Worm (Caenorhabditis elegans) whole organism, young adult: ENCODE data around the gene mpk-1.

ENCODE experiments used
- F23B12.7 ChIP-seq: sonication (generic microtip); optimal IDR thresholded peaks from 2 replicates; lab custom pipeline; 2017; ENCODE audit warnings: missing genetic modification characterization, mild to moderate bottlenecking, missing compliant biosample characterization, antibody characterized with exemption, moderate library complexity; ENCODE audit not compliant: insufficient read depth
- F37B4.10 ChIP-seq: fragments of 200-800 bp; sonication (Bioruptor generic); IDR thresholded peaks from 2 replicates; pipeline ENCODE4 v1.3.6; 2022; ENCODE audit warnings: missing genetic modification characterization, missing compliant biosample characterization
- Y53F4B.3 ChIP-seq: fragments of 200-800 bp; sonication (Bioruptor generic); IDR thresholded peaks from 2 replicates; pipeline ENCODE4 v1.3.6; 2022; ENCODE audit warnings: missing genetic modification reagents, missing genetic modification characterization, missing compliant biosample characterization
- Y53G8AR.9 ChIP-seq: fragments of 200-800 bp; sonication (Bioruptor generic); conservative IDR thresholded peaks from 2 replicates; pipeline ENCODE4 v1.3.6; 2022; ENCODE audit warnings: missing genetic modification reagents, missing genetic modification characterization, missing compliant biosample characterization
- Y67H2A.10 ChIP-seq: fragments of 200-800 bp; sonication (Bioruptor generic); conservative IDR thresholded peaks from 2 replicates; pipeline ENCODE4 v1.3.6; 2022; ENCODE audit warnings: missing genetic modification reagents, missing genetic modification characterization, missing compliant biosample characterization
- Y95B8A.8 ChIP-seq: fragments of 200-800 bp; sonication (Bioruptor generic); IDR thresholded peaks from 2 replicates; pipeline ENCODE4 v1.3.6; 2022; ENCODE audit warnings: missing genetic modification reagents, missing genetic modification characterization, missing compliant biosample characterization
- ZK185.1 ChIP-seq: sonication (generic microtip); optimal IDR thresholded peaks from 2 replicates; lab custom pipeline; 2016; ENCODE audit warnings: mild to moderate bottlenecking, missing genetic modification characterization, missing compliant biosample characterization; ENCODE audit not compliant: poor library complexity, severe bottlenecking
- akir-1 ChIP-seq: fragments of 200-800 bp; sonication (Bioruptor generic); optimal IDR thresholded peaks from 2 replicates; lab custom pipeline; 2018; ENCODE audit warnings: mild to moderate bottlenecking, missing genetic modification characterization, moderate library complexity, missing compliant biosample characterization
- aptf-3 ChIP-seq: fragments of 200-800 bp; sonication (Bioruptor generic); IDR thresholded peaks from 2 replicates; pipeline ENCODE4 v1.3.6; 2022; ENCODE audit warnings: missing genetic modification characterization, missing compliant biosample characterization
- atf-7 ChIP-seq: sonication (generic microtip); optimal IDR thresholded peaks from 2 replicates; lab custom pipeline; 2017; ENCODE audit warnings: mild to moderate bottlenecking, missing genetic modification characterization, missing compliant biosample characterization
- athp-1 ChIP-seq: sonication (generic microtip); optimal IDR thresholded peaks from 2 replicates; lab custom pipeline; 2017; ENCODE audit warnings: mild to moderate bottlenecking, missing genetic modification characterization, missing compliant biosample characterization
- attf-5 ChIP-seq: fragments of 200-800 bp; sonication (Bioruptor generic); optimal IDR thresholded peaks from 2 replicates; lab custom pipeline; 2018; ENCODE audit warnings: mild to moderate bottlenecking, missing genetic modification characterization, missing compliant biosample characterization
- bed-2 ChIP-seq: fragments of 200-800 bp; sonication (Bioruptor generic); IDR thresholded peaks from 2 replicates; pipeline ENCODE4 v1.3.6; 2022; ENCODE audit warnings: missing genetic modification reagents, missing genetic modification characterization, missing compliant biosample characterization
- cebp-2 ChIP-seq: fragments of 200-800 bp; sonication (Bioruptor generic); IDR thresholded peaks from 2 replicates; pipeline ENCODE4 v1.3.6; 2022; ENCODE audit warnings: missing genetic modification characterization, missing compliant biosample characterization
- ceh-100 ChIP-seq: fragments of 200-800 bp; sonication (Bioruptor generic); IDR thresholded peaks from 2 replicates; pipeline ENCODE4 v1.3.6; 2022; ENCODE audit warnings: missing genetic modification reagents, missing genetic modification characterization, missing compliant biosample characterization
- dox-1 ChIP-seq: fragments of 200-800 bp; sonication (Bioruptor generic); IDR thresholded peaks from 2 replicates; pipeline ENCODE4 v1.3.6; 2022; ENCODE audit warnings: missing genetic modification reagents, missing genetic modification characterization, missing compliant biosample characterization
- egl-18 ChIP-seq: fragments of 200-800 bp; sonication (Bioruptor generic); IDR thresholded peaks from 2 replicates; pipeline ENCODE4 v1.3.6; 2022; ENCODE audit warnings: missing genetic modification reagents, missing genetic modification characterization, missing compliant biosample characterization
- egrh-3 ChIP-seq: fragments of 200-800 bp; sonication (Bioruptor generic); IDR thresholded peaks from 2 replicates; pipeline ENCODE4 v1.3.6; 2022; ENCODE audit warnings: missing genetic modification reagents, missing genetic modification characterization, missing compliant biosample characterization
- ekl-4 ChIP-seq: fragments of 200-800 bp; sonication (Bioruptor generic); IDR thresholded peaks from 2 replicates; pipeline ENCODE4 v1.3.6; 2022; ENCODE audit warnings: missing genetic modification reagents, missing genetic modification characterization, missing compliant biosample characterization
- ets-4 ChIP-seq: fragments of 200-800 bp; sonication (Bioruptor generic); optimal IDR thresholded peaks from 2 replicates; lab custom pipeline; 2018; ENCODE audit warnings: mild to moderate bottlenecking, missing genetic modification characterization, missing compliant biosample characterization
- gei-17 ChIP-seq: fragments of 200-800 bp; sonication (Bioruptor generic); optimal IDR thresholded peaks from 2 replicates; lab custom pipeline; 2018; ENCODE audit warnings: mild to moderate bottlenecking, missing genetic modification characterization, missing compliant biosample characterization
- hsf-1 ChIP-seq: fragments of 200-800 bp; sonication (Bioruptor generic); IDR thresholded peaks from 2 replicates; pipeline ENCODE4 v1.3.6; 2022; ENCODE audit warnings: missing genetic modification reagents, missing genetic modification characterization, missing compliant biosample characterization
- let-526 ChIP-seq: fragments of 200-800 bp; sonication (Bioruptor generic); IDR thresholded peaks from 2 replicates; pipeline ENCODE4 v1.3.6; 2022; ENCODE audit warnings: missing genetic modification reagents, missing genetic modification characterization, missing compliant biosample characterization
- let-607 ChIP-seq, 2 experiments: fragments of 200-800 bp in 1 of 2; sonication (Bioruptor generic) in 1 of 2; sonication (generic microtip) in 1 of 2; optimal IDR thresholded peaks; 2 replicates each; lab custom pipeline; 2016 to 2018; ENCODE audit warnings: mild to moderate bottlenecking in 2 of 2, missing compliant biosample characterization in 2 of 2, missing genetic modification characterization in 2 of 2, moderate library complexity in 2 of 2, missing genotype in 1 of 2
- lin-35 ChIP-seq, 3 experiments: fragments of 150-350 bp in 2 of 3; sonication (generic microtip) in 1 of 3; optimal IDR thresholded peaks; 2 replicates each; lab custom pipeline; 2014 to 2018; ENCODE audit warnings: missing biosample characterization in 3 of 3, missing genetic modification characterization in 3 of 3, missing genetic modification reagents in 3 of 3
- lsl-1 ChIP-seq: fragments of 200-800 bp; sonication (Bioruptor generic); optimal IDR thresholded peaks from 2 replicates; lab custom pipeline; 2018; ENCODE audit warnings: mild to moderate bottlenecking, missing genetic modification characterization, moderate library complexity, missing compliant biosample characterization
- madf-10 ChIP-seq: sonication (generic microtip); optimal IDR thresholded peaks from 2 replicates; lab custom pipeline; 2016; ENCODE audit warnings: mild to moderate bottlenecking, missing genetic modification characterization, missing compliant biosample characterization
- madf-3 ChIP-seq: fragments of 200-800 bp; sonication (Bioruptor generic); IDR thresholded peaks from 2 replicates; pipeline ENCODE4 v1.3.6; 2022; ENCODE audit warnings: missing genetic modification reagents, missing genetic modification characterization, missing compliant biosample characterization
- madf-8 ChIP-seq: fragments of 200-800 bp; sonication (Bioruptor generic); conservative IDR thresholded peaks from 2 replicates; pipeline ENCODE4 v1.3.6; 2022; ENCODE audit warnings: missing genetic modification reagents, missing genetic modification characterization, missing compliant biosample characterization
- mcd-1 ChIP-seq: fragments of 200-800 bp; sonication (Bioruptor generic); IDR thresholded peaks from 2 replicates; pipeline ENCODE4 v1.3.6; 2022; ENCODE audit warnings: missing genetic modification reagents, missing genetic modification characterization, missing compliant biosample characterization
- nfya-1 ChIP-seq: sonication (generic microtip); optimal IDR thresholded peaks from 2 replicates; lab custom pipeline; 2017; ENCODE audit warnings: antibody characterized with exemption, missing compliant biosample characterization, missing genetic modification characterization, borderline replicate concordance; ENCODE audit not compliant: insufficient read depth
- nhr-27 ChIP-seq: fragments of 200-800 bp; sonication (Bioruptor generic); optimal IDR thresholded peaks from 2 replicates; lab custom pipeline; 2018; ENCODE audit warnings: mild to moderate bottlenecking, missing genetic modification characterization, moderate library complexity, missing compliant biosample characterization
- nhr-90 ChIP-seq: sonication (generic microtip); optimal IDR thresholded peaks from 2 replicates; lab custom pipeline; 2016; ENCODE audit warnings: missing genotype, mild to moderate bottlenecking, missing genetic modification characterization, missing compliant biosample characterization
- rcor-1 ChIP-seq: fragments of 200-800 bp; sonication (Bioruptor generic); IDR thresholded peaks from 2 replicates; pipeline ENCODE4 v1.3.6; 2022; ENCODE audit warnings: missing genetic modification reagents, missing genetic modification characterization, missing compliant biosample characterization
- sdz-38 ChIP-seq: sonication (generic microtip); optimal IDR thresholded peaks from 2 replicates; lab custom pipeline; 2016; ENCODE audit warnings: missing genotype, missing genetic modification characterization, missing compliant biosample characterization
- snpc-3.4 ChIP-seq: sonication (generic microtip); optimal IDR thresholded peaks from 2 replicates; lab custom pipeline; 2017; ENCODE audit warnings: missing genetic modification characterization, mild to moderate bottlenecking, missing compliant biosample characterization, antibody characterized with exemption, moderate library complexity, missing genotype, missing genetic modification reagents
- snpc-4 ChIP-seq, 5 experiments: fragments of 150-350 bp in 1 of 5; sonication (generic microtip) in 4 of 5; optimal IDR thresholded peaks; 2 replicates each; lab custom pipeline; 2014 to 2018; ENCODE audit warnings: missing genetic modification characterization in 5 of 5, missing biosample characterization in 3 of 5, antibody characterized with exemption in 2 of 5, mild to moderate bottlenecking in 2 of 5, missing compliant biosample characterization in 2 of 5, missing genotype in 2 of 5, moderate library complexity in 2 of 5, missing genetic modification reagents in 1 of 5
- somi-1 ChIP-seq: fragments of 200-800 bp; sonication (Bioruptor generic); optimal IDR thresholded peaks from 2 replicates; lab custom pipeline; 2018; ENCODE audit warnings: mild to moderate bottlenecking, missing genetic modification characterization, missing compliant biosample characterization
- sptf-2 ChIP-seq: fragments of 200-800 bp; sonication (Bioruptor generic); optimal IDR thresholded peaks from 2 replicates; lab custom pipeline; 2018; ENCODE audit warnings: mild to moderate bottlenecking, missing genetic modification characterization, missing compliant biosample characterization
- tbp1 ChIP-seq: fragments of 200-800 bp; sonication (Bioruptor generic); optimal IDR thresholded peaks from 2 replicates; lab custom pipeline; 2018; ENCODE audit warnings: mild to moderate bottlenecking, missing genetic modification characterization, missing compliant biosample characterization
- tbx-9 ChIP-seq: sonication (generic microtip); optimal IDR thresholded peaks from 2 replicates; lab custom pipeline; 2016; ENCODE audit warnings: borderline replicate concordance, missing genetic modification characterization, inconsistent platforms, missing compliant biosample characterization
- tlf-1 ChIP-seq: fragments of 200-800 bp; sonication (Bioruptor generic); optimal IDR thresholded peaks from 2 replicates; lab custom pipeline; 2018; ENCODE audit warnings: mild to moderate bottlenecking, missing genetic modification characterization, missing compliant biosample characterization
- ztf-18 ChIP-seq: sonication (generic microtip); optimal IDR thresholded peaks from 2 replicates; lab custom pipeline; 2016; ENCODE audit warnings: missing genotype, mild to moderate bottlenecking, missing genetic modification characterization, missing compliant biosample characterization
- ztf-22 ChIP-seq: fragments of 200-800 bp; sonication (Bioruptor generic); optimal IDR thresholded peaks from 2 replicates; lab custom pipeline; 2018; ENCODE audit warnings: mild to moderate bottlenecking, missing genetic modification characterization, moderate library complexity, missing compliant biosample characterization
- ztf-26 ChIP-seq: sonication (generic microtip); optimal IDR thresholded peaks from 2 replicates; lab custom pipeline; 2017; ENCODE audit warnings: missing genetic modification characterization, missing compliant biosample characterization
- ztf-3 ChIP-seq: fragments of 200-800 bp; sonication (Bioruptor generic); optimal IDR thresholded peaks from 2 replicates; lab custom pipeline; 2018; ENCODE audit warnings: mild to moderate bottlenecking, missing genetic modification characterization, missing compliant biosample characterization
- ztf-6 ChIP-seq: fragments of 200-800 bp; sonication (Bioruptor generic); IDR thresholded peaks from 2 replicates; pipeline ENCODE4 v1.3.6; 2022; ENCODE audit warnings: missing genetic modification reagents, missing genetic modification characterization, missing compliant biosample characterization

Gene mpk-1

DNA sequence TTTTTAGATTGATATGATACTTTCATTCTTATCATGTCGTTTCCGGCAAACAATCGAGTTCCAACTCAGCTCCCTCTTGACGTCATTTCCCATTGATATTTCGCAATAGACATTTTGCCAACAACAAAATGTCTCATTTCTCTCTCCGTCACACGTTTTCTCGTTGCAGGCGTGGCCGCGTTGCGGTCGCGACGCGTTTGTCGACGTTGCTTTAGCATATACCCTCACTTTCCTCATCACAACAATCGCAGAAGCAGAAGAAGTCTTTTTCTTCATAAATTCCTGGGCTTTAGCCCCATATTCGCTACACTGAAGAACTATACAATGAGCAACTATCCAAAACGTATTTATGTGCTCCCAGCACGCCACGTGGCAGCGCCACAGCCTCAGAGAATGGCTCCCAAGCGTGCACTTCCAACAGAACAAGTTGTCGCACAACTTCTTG lies 34.2 kb downstream of the mpk-1 start, which contains the start of gene xbp-1:
Gene xbp-1, plus strand, starts transcription at position 151 of the 445 bp plus-strand sequence.
- TF ChIP-seq ceh-100: no peak
- peak; percentile 78 for TF ChIP-seq ekl-4 (GFP tag; lab: Robert Waterston, UW)
- TF ChIP-seq rcor-1 (GFP tag; lab: Robert Waterston, UW): peak; percentile 31
- TF ChIP-seq let-607 (tag; optimal IDR thresholded peaks at IDR 0.05; lab: Kevin White, UChicago): peak; percentile 99
- TF ChIP-seq madf-10 (tag; lab: Kevin White, UChicago): peak; percentile 91
- TF ChIP-seq atf-7: peak; percentile 99
- TF ChIP-seq mcd-1 (GFP tag; lab: Robert Waterston, UW): peak; percentile 64
- TF ChIP-seq madf-8 (GFP tag; lab: Robert Waterston, UW): no peak
- peak; percentile 95 for TF ChIP-seq madf-3
- no peak for TF ChIP-seq Y53F4B.3
- TF ChIP-seq let-526 (GFP tag; lab: Robert Waterston, UW): peak; percentile 59; the same call in 1 of the 2 replicates
- TF ChIP-seq nhr-27: no peak
- TF ChIP-seq tbp1 (GFP tag; lab: Kevin White, UChicago): peak; percentile 64
- TF ChIP-seq nhr-90 (tag; lab: Kevin White, UChicago): peak; percentile 79
- peak; percentile 38 for TF ChIP-seq gei-17 (GFP tag; lab: Kevin White, UChicago)
- peak; percentile 32 for TF ChIP-seq sptf-2
- TF ChIP-seq tbx-9 (tag; lab: Kevin White, UChicago): no peak
- TF ChIP-seq akir-1: peak; percentile 74
- no peak for TF ChIP-seq bed-2 (GFP tag; lab: Robert Waterston, UW)
- peak; percentile 95 for TF ChIP-seq ztf-22 (GFP tag; lab: Kevin White, UChicago)
- TF ChIP-seq egrh-3 (GFP tag; lab: Robert Waterston, UW): no peak
- peak; percentile 41 for TF ChIP-seq athp-1
- TF ChIP-seq snpc-4 (GFP tag; optimal IDR thresholded peaks at IDR 0.05; lab: Kevin White, UChicago): no peak
- TF ChIP-seq snpc-4 (tag; optimal IDR thresholded peaks at IDR 0.05; lab: Kevin White, UChicago): peak; percentile 52 to 71 (median 56)
- TF ChIP-seq ztf-3 (GFP tag; lab: Kevin White, UChicago): peak; percentile 3
- 0 out of 2 replicates have a peak, but pooled peaks have one; percentile 38 for TF ChIP-seq Y95B8A.8
- TF ChIP-seq cebp-2 (GFP tag; lab: Robert Waterston, UW): no peak
- TF ChIP-seq lin-35 (GFP tag; optimal IDR thresholded peaks at IDR 0.05; lab: Kevin White, UChicago): peak in 1 of 3 experiments; percentile 48
- TF ChIP-seq sdz-38 (tag; lab: Kevin White, UChicago): no peak
- peak; percentile 59 for TF ChIP-seq somi-1 (GFP tag; lab: Kevin White, UChicago)
- peak; percentile 92 for TF ChIP-seq dox-1 (GFP tag; lab: Robert Waterston, UW)
- peak; percentile 64 for TF ChIP-seq ztf-18
- no peak for TF ChIP-seq snpc-3.4
- peak; percentile 95 for TF ChIP-seq ets-4 (GFP tag; lab: Kevin White, UChicago)
- TF ChIP-seq ZK185.1 (tag; lab: Kevin White, UChicago): peak; percentile 80
- TF ChIP-seq lsl-1 (GFP tag; lab: Kevin White, UChicago): peak; percentile 23
- TF ChIP-seq hsf-1 (GFP tag; lab: Robert Waterston, UW): no peak
- TF ChIP-seq Y53G8AR.9 (GFP tag; lab: Robert Waterston, UW): 0 out of 2 replicates have a peak, but pooled peaks have one; percentile 56
- 0 out of 2 replicates have a peak, but pooled peaks have one; percentile 23 for TF ChIP-seq egl-18 (GFP tag; lab: Robert Waterston, UW)
- peak; percentile 31 for TF ChIP-seq F23B12.7 (tag; lab: Kevin White, UChicago)
- no peak for TF ChIP-seq Y67H2A.10 (GFP tag; lab: Robert Waterston, UW)
- peak; percentile 78 for TF ChIP-seq tlf-1 (GFP tag; lab: Kevin White, UChicago)
- TF ChIP-seq F37B4.10: 0 out of 2 replicates have a peak, but pooled peaks have one; percentile 52
- TF ChIP-seq attf-5 (GFP tag; lab: Kevin White, UChicago): peak; percentile 98
- TF ChIP-seq nfya-1 (tag; lab: Kevin White, UChicago): no peak
- no peak for TF ChIP-seq aptf-3 (GFP tag; lab: Robert Waterston, UW)
- TF ChIP-seq ztf-26 (tag; lab: Kevin White, UChicago): peak; percentile 44
- TF ChIP-seq ztf-6 (GFP tag; lab: Robert Waterston, UW): peak; percentile 32; the same call in 1 of the 2 replicates
